Fruit fly (Drosophila melanogaster) whole organism, prepupa: Measurements from ENCODE around the gene CG31103.
A peak's percentile ranks its signal among the peaks of the same experiment; 100 is the strongest.

Source experiments
- Blimp-1 ChIP-seq: fragments of 200-800 bp; sonication (Bioruptor generic); optimal IDR thresholded peaks from 3 replicates; lab custom pipeline; 2017; ENCODE audit warnings: missing biosample characterization, missing genetic modification characterization, mild to moderate bottlenecking, moderate library complexity, missing genetic modification reagents
- CG11294 ChIP-seq: fragments of 200-800 bp; sonication (Bioruptor generic); IDR thresholded peaks from 2 replicates; pipeline ENCODE4 v1.3.6; 2022; ENCODE audit warnings: missing biosample characterization, missing genetic modification characterization
- CG7368 ChIP-seq: fragments of 200-800 bp; sonication (Bioruptor generic); optimal IDR thresholded peaks from 3 replicates; lab custom pipeline; 2016; ENCODE audit warnings: missing biosample characterization, missing genetic modification characterization
- Eip78C ChIP-seq: fragments of 200-800 bp; sonication (Bioruptor generic); peaks from one replicate; lab custom pipeline; 2016; ENCODE audit warnings: missing biosample characterization, missing genetic modification characterization
- Gug ChIP-seq: fragments of 200-800 bp; sonication (Bioruptor generic); IDR thresholded peaks from 2 replicates; pipeline ENCODE4 v1.3.6; 2022; ENCODE audit warnings: missing biosample characterization, missing genetic modification characterization
- Lpt ChIP-seq: fragments of 200-800 bp; sonication (Bioruptor generic); optimal IDR thresholded peaks from 3 replicates; lab custom pipeline; 2016; ENCODE audit warnings: missing biosample characterization, missing genetic modification characterization
- OdsH ChIP-seq: fragments of 200-800 bp; sonication (Bioruptor generic); optimal IDR thresholded peaks from 3 replicates; lab custom pipeline; 2016; ENCODE audit warnings: missing biosample characterization, missing genetic modification characterization
- esn ChIP-seq: fragments of 200-800 bp; sonication (Bioruptor generic); optimal IDR thresholded peaks from 2 replicates; lab custom pipeline; 2016; ENCODE audit warnings: missing biosample characterization, mild to moderate bottlenecking, missing genetic modification characterization, moderate library complexity
- lz ChIP-seq: fragments of 200-800 bp; sonication (Bioruptor generic); optimal IDR thresholded peaks from 3 replicates; lab custom pipeline; 2016; ENCODE audit warnings: missing biosample characterization, missing genetic modification characterization

DNA sequence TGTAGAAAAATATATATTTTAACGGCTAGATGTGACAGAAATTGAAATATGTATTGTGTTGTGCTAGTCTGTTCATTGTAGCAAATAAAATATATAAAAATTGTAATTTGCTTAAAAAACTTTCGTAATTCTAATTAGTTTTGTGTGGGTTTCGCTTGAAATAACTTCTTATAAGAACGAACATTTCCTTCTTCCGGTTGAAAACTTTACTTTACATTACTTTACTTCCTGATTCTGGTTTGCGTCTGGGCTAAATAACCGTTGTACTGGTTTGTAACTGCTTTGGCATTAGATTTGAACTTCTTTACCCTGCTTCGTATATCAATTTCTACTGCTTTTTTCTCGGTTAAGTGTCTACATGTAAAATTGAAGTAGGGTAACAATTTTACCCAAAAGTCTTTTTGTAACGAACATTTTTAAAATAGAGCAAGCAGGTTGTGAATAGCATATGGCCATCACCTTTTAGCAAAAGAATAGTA lies 25.4 kb upstream of the CG31103 start, which contains the start of gene lobo:
- no peak for TF ChIP-seq CG7368
- no peak for TF ChIP-seq CG11294 (GFP tag; lab: Robert Waterston, UW)
- no peak for TF ChIP-seq esn (GFP tag; lab: Kevin White, UChicago)
- no peak for TF ChIP-seq Gug (GFP tag; lab: Robert Waterston, UW)
- TF ChIP-seq lz (GFP tag; lab: Kevin White, UChicago) = peak; percentile 27
- no peak for TF ChIP-seq Blimp-1
- TF ChIP-seq Eip78C (GFP tag; lab: Kevin White, UChicago) = peak; percentile 54
- TF ChIP-seq OdsH (GFP tag; lab: Kevin White, UChicago) = peak; percentile 22
- no peak for TF ChIP-seq Lpt (GFP tag; lab: Kevin White, UChicago)
